Fruit fly (Drosophila melanogaster) whole organism, embryonic: ENCODE data around the gene CG31126.

ENCODE experiments used
- Atf3 ChIP-seq: fragments of 200-800 bp; sonication (Bioruptor generic); optimal IDR thresholded peaks from 3 replicates; lab custom pipeline; 2016; ENCODE audit warnings: missing biosample characterization, missing genetic modification characterization
- Atf6 ChIP-seq: fragments of 200-800 bp; sonication (Bioruptor generic); IDR thresholded peaks from 2 replicates; pipeline ENCODE4 v1.3.6; 2022; ENCODE audit warnings: missing biosample characterization, missing genetic modification characterization
- CG10543 ChIP-seq: fragments of 200-800 bp; sonication (Bioruptor generic); optimal IDR thresholded peaks from 3 replicates; lab custom pipeline; 2017; ENCODE audit warnings: missing biosample characterization, mild to moderate bottlenecking, missing genetic modification characterization, moderate library complexity
- CG11560 ChIP-seq: fragments of 200-800 bp; sonication (Bioruptor generic); IDR thresholded peaks from 3 replicates; pipeline ENCODE4 v1.3.6; 2022; ENCODE audit warnings: missing biosample characterization, missing genetic modification characterization
- CG12391 ChIP-seq: fragments of 200-800 bp; sonication (Bioruptor generic); optimal IDR thresholded peaks from 3 replicates; lab custom pipeline; 2018; ENCODE audit warnings: missing biosample characterization, mild to moderate bottlenecking, missing genetic modification characterization, moderate library complexity
- CG12744 ChIP-seq: fragments of 200-800 bp; sonication (Bioruptor generic); optimal IDR thresholded peaks from 2 replicates; lab custom pipeline; 2016; ENCODE audit warnings: missing biosample characterization, missing genetic modification characterization
- CG14710 ChIP-seq: fragments of 200-800 bp; sonication (Bioruptor generic); optimal IDR thresholded peaks from 3 replicates; lab custom pipeline; 2019; ENCODE audit warnings: missing biosample characterization, mild to moderate bottlenecking, missing genetic modification characterization, moderate library complexity
- CG1792 ChIP-seq: fragments of 200-800 bp; sonication (Bioruptor generic); optimal IDR thresholded peaks from 2 replicates; lab custom pipeline; 2016; ENCODE audit warnings: missing biosample characterization, missing genetic modification characterization
- CG18011 ChIP-seq: fragments of 200-800 bp; sonication (Bioruptor generic); optimal IDR thresholded peaks from 2 replicates; lab custom pipeline; 2017; ENCODE audit warnings: missing biosample characterization, missing genetic modification characterization, mild to moderate bottlenecking, moderate library complexity, missing genotype
- CG30020 ChIP-seq: fragments of 200-800 bp; optimal IDR thresholded peaks from 2 replicates; lab custom pipeline; 2019; ENCODE audit warnings: missing biosample characterization, mild to moderate bottlenecking, missing genetic modification characterization, moderate library complexity
- CG3065 ChIP-seq: fragments of 200-800 bp; sonication (Bioruptor generic); optimal IDR thresholded peaks from 2 replicates; lab custom pipeline; 2016; ENCODE audit warnings: missing biosample characterization, missing genetic modification characterization
- CG31224 ChIP-seq: fragments of 200-800 bp; sonication (Bioruptor generic); IDR thresholded peaks from 2 replicates; pipeline ENCODE4 v1.3.6; 2022; ENCODE audit warnings: missing biosample characterization, missing genetic modification characterization
- CG3163 ChIP-seq: fragments of 200-800 bp; sonication (Bioruptor generic); optimal IDR thresholded peaks from 3 replicates; lab custom pipeline; 2016; ENCODE audit warnings: missing biosample characterization, missing genetic modification characterization
- CG34224 ChIP-seq: fragments of 200-800 bp; sonication (Bioruptor generic); IDR thresholded peaks from 3 replicates; pipeline ENCODE4 v1.3.6; 2022; ENCODE audit warnings: missing biosample characterization, missing genetic modification characterization; ENCODE audit not compliant: partially characterized antibody
- CG8290 ChIP-seq, 3 experiments: fragments of 200-800 bp; sonication (Bioruptor generic); optimal IDR thresholded peaks; 2 replicates each; lab custom pipeline; 2016 to 2019; ENCODE audit warnings: missing biosample characterization in 3 of 3, missing genetic modification characterization in 3 of 3, mild to moderate bottlenecking in 2 of 3, moderate library complexity in 1 of 3
- CG8388 ChIP-seq: fragments of 200-800 bp; sonication (Bioruptor generic); optimal IDR thresholded peaks from 2 replicates; lab custom pipeline; 2019; ENCODE audit warnings: missing biosample characterization, mild to moderate bottlenecking, missing genetic modification characterization, moderate library complexity
- CHES-1-like ChIP-seq: fragments of 200-800 bp; sonication (Bioruptor generic); optimal IDR thresholded peaks from 2 replicates; lab custom pipeline; 2016; ENCODE audit warnings: missing biosample characterization, missing genetic modification characterization
- Eip74EF ChIP-seq, 2 experiments: fragments of 200-800 bp in 1 of 2; fragments of >200 bp in 1 of 2; sonication (Bioruptor generic) in 1 of 2; optimal IDR thresholded peaks; 2 replicates each; lab custom pipeline; 2017 to 2019; ENCODE audit warnings: missing biosample characterization in 2 of 2, missing genetic modification characterization in 2 of 2, mild to moderate bottlenecking in 1 of 2, moderate library complexity in 1 of 2
- Fer1 ChIP-seq: fragments of 200-800 bp; sonication (Bioruptor generic); optimal IDR thresholded peaks from 2 replicates; lab custom pipeline; 2017; ENCODE audit warnings: missing biosample characterization, mild to moderate bottlenecking, missing genetic modification characterization
- H2.0 ChIP-seq: fragments of 200-800 bp; sonication (Bioruptor generic); IDR thresholded peaks from 2 replicates; pipeline ENCODE4 v1.3.6; 2022; ENCODE audit warnings: missing biosample characterization, missing genetic modification characterization
- HmgD ChIP-seq: fragments of 200-800 bp; sonication (Bioruptor generic); optimal IDR thresholded peaks from 3 replicates; lab custom pipeline; 2016; ENCODE audit warnings: missing biosample characterization, missing genetic modification characterization
- Hmr ChIP-seq: fragments of 200-800 bp; sonication (Bioruptor generic); optimal IDR thresholded peaks from 3 replicates; lab custom pipeline; 2017; ENCODE audit warnings: mild to moderate bottlenecking, missing biosample characterization, missing genetic modification reagents, missing genetic modification characterization
- NC2β ChIP-seq: fragments of 200-800 bp; sonication (Bioruptor generic); optimal IDR thresholded peaks from 2 replicates; lab custom pipeline; 2016; ENCODE audit warnings: missing biosample characterization, missing genetic modification characterization
- Rfx ChIP-seq: fragments of 200-800 bp; sonication (Bioruptor generic); IDR thresholded peaks from 2 replicates; pipeline ENCODE4 v1.3.6; 2022; ENCODE audit warnings: missing biosample characterization, missing genetic modification characterization
- Side ChIP-seq: fragments of 200-800 bp; sonication (Bioruptor generic); optimal IDR thresholded peaks from 2 replicates; lab custom pipeline; 2016; ENCODE audit warnings: missing biosample characterization, missing genetic modification characterization
- Ssrp ChIP-seq: fragments of 200-800 bp; sonication (Bioruptor generic); optimal IDR thresholded peaks from 2 replicates; lab custom pipeline; 2018; ENCODE audit warnings: missing biosample characterization, mild to moderate bottlenecking, missing genetic modification characterization, moderate library complexity
- az2 ChIP-seq: fragments of 200-800 bp; sonication (Bioruptor generic); optimal IDR thresholded peaks from 3 replicates; lab custom pipeline; 2016; ENCODE audit warnings: missing biosample characterization, missing genetic modification characterization
- bab2 ChIP-seq: fragments of 200-800 bp; sonication (Bioruptor generic); optimal IDR thresholded peaks from 2 replicates; lab custom pipeline; 2016; ENCODE audit warnings: missing biosample characterization, missing genetic modification characterization
- bigmax ChIP-seq: fragments of 200-800 bp; sonication (Bioruptor generic); optimal IDR thresholded peaks from 2 replicates; lab custom pipeline; 2018; ENCODE audit warnings: missing biosample characterization, mild to moderate bottlenecking, missing genetic modification characterization
- bsh ChIP-seq, 2 experiments: fragments of 200-800 bp; sonication (Bioruptor generic); optimal IDR thresholded peaks; 2 replicates each; lab custom pipeline; 2017 to 2018; ENCODE audit warnings: mild to moderate bottlenecking in 2 of 2, missing biosample characterization in 2 of 2, missing genetic modification characterization in 2 of 2, moderate library complexity in 1 of 2
- chif ChIP-seq, 2 experiments: fragments of 200-800 bp; sonication (Bioruptor generic); optimal IDR thresholded peaks; 3 replicates each; lab custom pipeline; 2016; ENCODE audit warnings: missing biosample characterization in 2 of 2, missing genetic modification characterization in 2 of 2
- ci ChIP-seq: fragments of 200-800 bp; sonication (Bioruptor generic); IDR thresholded peaks from 3 replicates; pipeline ENCODE4 v1.3.6; 2022; ENCODE audit warnings: missing biosample characterization, missing genetic modification characterization
- da ChIP-seq: fragments of 200-800 bp; sonication (Bioruptor generic); optimal IDR thresholded peaks from 2 replicates; lab custom pipeline; 2016; ENCODE audit warnings: missing biosample characterization, missing genetic modification characterization
- ems ChIP-seq: fragments of 200-800 bp; sonication (Bioruptor generic); optimal IDR thresholded peaks from 3 replicates; lab custom pipeline; 2016; ENCODE audit warnings: missing biosample characterization, missing genetic modification characterization
- exex ChIP-seq: fragments of 200-800 bp; sonication (Bioruptor generic); optimal IDR thresholded peaks from 4 replicates; lab custom pipeline; 2018; ENCODE audit warnings: missing biosample characterization, mild to moderate bottlenecking, missing genetic modification characterization, moderate library complexity
- jumu ChIP-seq: fragments of 200-800 bp; sonication (Bioruptor generic); optimal IDR thresholded peaks from 3 replicates; lab custom pipeline; 2016; ENCODE audit warnings: missing biosample characterization, missing genetic modification characterization
- nerfin-1 ChIP-seq: fragments of 200-800 bp; sonication (Bioruptor generic); optimal IDR thresholded peaks from 3 replicates; lab custom pipeline; 2019; ENCODE audit warnings: missing biosample characterization, mild to moderate bottlenecking, missing genetic modification characterization, moderate library complexity
- phol ChIP-seq: fragments of 200-800 bp; sonication (Bioruptor generic); optimal IDR thresholded peaks from 3 replicates; lab custom pipeline; 2018; ENCODE audit warnings: missing biosample characterization, mild to moderate bottlenecking, missing genetic modification characterization, moderate library complexity
- pros ChIP-seq: fragments of 200-800 bp; sonication (Bioruptor generic); optimal IDR thresholded peaks from 3 replicates; lab custom pipeline; 2019; ENCODE audit warnings: missing biosample characterization, mild to moderate bottlenecking, missing genetic modification characterization, moderate library complexity
- sens ChIP-seq: fragments of 200-800 bp; sonication (Bioruptor generic); peaks from one replicate; lab custom pipeline; 2016; ENCODE audit warnings: missing biosample characterization, missing genetic modification characterization
- seq ChIP-seq: fragments of 200-800 bp; sonication (Bioruptor generic); IDR thresholded peaks from 2 replicates; pipeline ENCODE4 v1.3.6; 2022; ENCODE audit warnings: missing biosample characterization, missing genetic modification characterization
- shn ChIP-seq: fragments of 200-800 bp; sonication (Bioruptor generic); optimal IDR thresholded peaks from 3 replicates; lab custom pipeline; 2016; ENCODE audit warnings: missing biosample characterization, missing genetic modification characterization
- sim ChIP-seq: fragments of 200-800 bp; sonication (Bioruptor generic); IDR thresholded peaks from 2 replicates; pipeline ENCODE4 v1.3.6; 2022; ENCODE audit warnings: missing biosample characterization, missing genetic modification characterization
- sisA ChIP-seq: fragments of 200-800 bp; sonication (Bioruptor generic); IDR thresholded peaks from 2 replicates; pipeline ENCODE4 v1.3.6; 2022; ENCODE audit warnings: missing biosample characterization, missing genetic modification characterization
- slbo ChIP-seq: fragments of 200-800 bp; sonication (Bioruptor generic); IDR thresholded peaks from 2 replicates; pipeline ENCODE4 v1.3.6; 2022; ENCODE audit warnings: missing biosample characterization, missing genetic modification characterization
- tin ChIP-seq: fragments of 200-800 bp; sonication (Bioruptor generic); optimal IDR thresholded peaks from 3 replicates; lab custom pipeline; 2016; ENCODE audit warnings: missing biosample characterization, missing genetic modification characterization
- vfl ChIP-seq: fragments of 200-800 bp; sonication (Bioruptor generic); optimal IDR thresholded peaks from 2 replicates; lab custom pipeline; 2016; ENCODE audit warnings: missing biosample characterization, missing genetic modification characterization
- vvl ChIP-seq: fragments of 200-800 bp; sonication (Bioruptor generic); IDR thresholded peaks from 2 replicates; pipeline ENCODE4 v1.3.6; 2022; ENCODE audit warnings: missing biosample characterization, missing genetic modification characterization
- zfh2 ChIP-seq: fragments of 200-800 bp; sonication (Bioruptor generic); optimal IDR thresholded peaks from 2 replicates; lab custom pipeline; 2016; ENCODE audit warnings: missing biosample characterization, missing genetic modification characterization

Gene CG31126

dm6 chr3R:24625517-24625925 is 33.9 kb upstream of the CG31126 start, which contains the start of the genes Syx18 and atl (continued):
- TF ChIP-seq da (GFP tag; lab: Kevin White, UChicago) (no peak), CG31224 (no peak), HmgD (GFP tag; lab: Kevin White, UChicago) (peak; percentile 42), Side (GFP tag; lab: Kevin White, UChicago) (peak; percentile 46), CG10543 (GFP tag; lab: Kevin White, UChicago) (peak; percentile 24), CG14710 (peak; percentile 71), Rfx (GFP tag; lab: Robert Waterston, UW) (peak; percentile 63), bsh (GFP tag; optimal IDR thresholded peaks at IDR 0.05; lab: Kevin White, UChicago) (peak in 1 of 2 experiments; percentile 10), tin (GFP tag; lab: Kevin White, UChicago) (peak; percentile 21), ems (GFP tag; lab: Kevin White, UChicago) (peak; percentile 54), bigmax (peak; percentile 6), vfl (peak; percentile 27), Fer1 (GFP tag; lab: Kevin White, UChicago) (peak; percentile 64), NC2β (peak; percentile 60), pros (GFP tag; lab: Kevin White, UChicago) (no peak), sens (GFP tag; lab: Kevin White, UChicago) (peak; percentile 84), zfh2 (GFP tag; lab: Kevin White, UChicago) (no peak), CHES-1-like (GFP tag; lab: Kevin White, UChicago) (peak; percentile 8), jumu (GFP tag; lab: Kevin White, UChicago) (no peak), slbo (peak; percentile 33; the same call in 1 of the 2 replicates), CG30020 (tag; lab: Kevin White, UChicago) (peak; percentile 26), vvl (peak; percentile 63; the same call in 1 of the 2 replicates), Hmr (GFP tag; lab: Kevin White, UChicago) (peak; percentile 75)

dm6 chr3R:24626003-24626486 is 33.4 kb upstream of the CG31126 start:
- TF ChIP-seq CG8388 (GFP tag; lab: Kevin White, UChicago) (peak; percentile 40), nerfin-1 (tag; lab: Kevin White, UChicago) (peak; percentile 19), CG3065 (no peak), exex (tag; lab: Kevin White, UChicago) (no peak), chif (GFP tag; optimal IDR thresholded peaks at IDR 0.05; lab: Kevin White, UChicago) (peak in 1 of 2 experiments; percentile 12), shn (GFP tag; lab: Kevin White, UChicago) (peak; percentile 19), sim (GFP tag; lab: Robert Waterston, UW) (no peak), CG10543 (GFP tag; lab: Kevin White, UChicago) (no peak), Ssrp (tag; lab: Kevin White, UChicago) (peak; percentile 9), CG3163 (GFP tag; lab: Kevin White, UChicago) (no peak), az2 (GFP tag; lab: Kevin White, UChicago) (peak; percentile 7), CG12744 (GFP tag; lab: Kevin White, UChicago) (peak; percentile 3), Atf6 (GFP tag; lab: Robert Waterston, UW) (no peak), CG1792 (GFP tag; lab: Kevin White, UChicago) (no peak), Atf3 (GFP tag; lab: Kevin White, UChicago) (no peak), CG12391 (peak; percentile 45), ci (GFP tag; lab: Robert Waterston, UW) (no peak), seq (peak; percentile 52; the same call in 1 of the 2 replicates), CG34224 (GFP tag; lab: Robert Waterston, UW) (no peak), CHES-1-like (GFP tag; lab: Kevin White, UChicago) (peak; percentile 9), bab2 (peak; percentile 13), CG11560 (no peak), CG31224 (no peak), Eip74EF (GFP tag; optimal IDR thresholded peaks at IDR 0.05; lab: Kevin White, UChicago) (no peak), phol (peak; percentile 29), CG8290 (GFP tag; optimal IDR thresholded peaks at IDR 0.05; lab: Kevin White, UChicago) (no peak), CG8290 (tag; optimal IDR thresholded peaks at IDR 0.05; lab: Kevin White, UChicago) (peak in 1 of 2 experiments; percentile 14), H2.0 (no peak), tin (GFP tag; lab: Kevin White, UChicago) (peak; percentile 15), sisA (GFP tag; lab: Robert Waterston, UW) (no peak), CG18011 (GFP tag; lab: Kevin White, UChicago) (no peak)
